Fruit fly (Drosophila melanogaster): ENCODE data around the gene CG14543.

The CG14543 gene

DNA sequence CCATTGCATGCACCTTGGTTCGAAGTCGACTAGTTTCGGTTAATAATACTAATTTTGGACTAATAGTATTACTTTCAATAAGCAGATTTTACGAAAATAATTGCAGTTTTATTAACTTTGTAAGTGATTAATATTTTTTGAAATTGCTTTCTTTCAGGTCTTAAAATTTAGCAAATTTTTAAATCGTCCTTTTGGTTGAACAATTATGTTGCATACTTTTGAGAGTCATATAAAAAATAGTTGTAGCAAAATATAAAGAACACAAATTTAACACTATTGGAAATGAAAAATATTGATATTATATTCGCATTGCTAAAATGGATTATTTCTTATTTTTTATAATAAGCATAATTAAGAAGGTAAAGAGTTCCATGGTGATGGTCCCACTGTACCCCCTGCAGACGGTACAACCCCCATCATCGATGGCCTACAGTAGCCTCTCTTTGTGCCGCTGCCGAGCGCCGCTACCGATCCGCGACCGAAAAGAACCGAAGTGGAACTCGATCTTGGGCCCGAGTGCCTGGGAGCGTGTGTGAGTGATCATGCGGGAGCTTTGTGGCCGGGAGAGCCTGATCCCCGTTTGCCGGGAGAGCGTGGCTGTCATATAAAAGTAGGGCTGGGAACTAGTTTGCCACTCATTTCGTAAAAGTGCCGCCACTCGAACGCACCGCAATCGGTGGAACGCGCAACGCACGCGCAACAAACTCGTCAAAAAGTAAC, 35.1 kb upstream of the CG14543 start (continued):
- TF ChIP-seq Oli (tag; optimal IDR thresholded peaks at IDR 0.05) (peak; percentile 97), CHES-1-like (GFP tag; optimal IDR thresholded peaks at IDR 0.05) (peak; percentile 76), pho (GFP tag; optimal IDR thresholded peaks at IDR 0.05) (peak; percentile 86), CG9215 (GFP tag; IDR thresholded peaks at IDR 0.05) (peak; percentile 89), CG10654 (GFP tag; optimal IDR thresholded peaks at IDR 0.05) (peak; percentile 86), bsh (GFP tag; optimal IDR thresholded peaks at IDR 0.05) (peak; percentile 86 to 93), CG12659 (GFP tag; optimal IDR thresholded peaks at IDR 0.05) (peak; percentile 97), B-H2 (GFP tag; optimal IDR thresholded peaks at IDR 0.05) (peak; percentile 59), Bgb (GFP tag; IDR thresholded peaks at IDR 0.05; ENCODE audit: partially characterized antibody) (0 out of 2 replicates have a peak, but pooled peaks have one; percentile 32), Meics (GFP tag; optimal IDR thresholded peaks at IDR 0.05) (peak; percentile 95), luna (GFP tag; optimal IDR thresholded peaks at IDR 0.05) (peak; percentile 62), sob (GFP tag; IDR thresholded peaks at IDR 0.05) (no peak; the same call in 1 of the 2 replicates), CG8765 (GFP tag; IDR thresholded peaks at IDR 0.05) (no peak; the same call in none of the 2 replicates), CG1647 (GFP tag; optimal IDR thresholded peaks at IDR 0.05) (peak; percentile 59), CG11560 (tag; IDR thresholded peaks at IDR 0.05) (peak; percentile 77; the same call in 2 of the 3 replicates), Myb (GFP tag; optimal IDR thresholded peaks at IDR 0.05) (peak; percentile 63), sima (GFP tag; optimal IDR thresholded peaks at IDR 0.05) (peak; percentile 59), CG8478 (optimal IDR thresholded peaks at IDR 0.05) (no peak), Atf-2 (GFP tag; optimal IDR thresholded peaks at IDR 0.05) (peak; percentile 95), CG8924 (tag; optimal IDR thresholded peaks at IDR 0.05) (peak; percentile 96), Drgx (GFP tag; IDR thresholded peaks at IDR 0.05) (peak; percentile 53; the same call in 1 of the 2 replicates), CG4360 (GFP tag; IDR thresholded peaks at IDR 0.05) (no peak), CG10431 (GFP tag; optimal IDR thresholded peaks at IDR 0.05) (peak; percentile 85), HLH3B (GFP tag; IDR thresholded peaks at IDR 0.05) (peak; percentile 76), esg (GFP tag; conservative IDR thresholded peaks at IDR 0.05) (peak; percentile 90), CG8281 (tag; optimal IDR thresholded peaks at IDR 0.05) (peak; percentile 73), sim (GFP tag; IDR thresholded peaks at IDR 0.05) (peak; percentile 38; the same call in 1 of the 2 replicates), vvl (GFP tag; IDR thresholded peaks at IDR 0.05) (peak; percentile 74), caup (GFP tag; optimal IDR thresholded peaks at IDR 0.05; ENCODE audit: severe bottlenecking) (peak; percentile 82), CG7357 (GFP tag; IDR thresholded peaks at IDR 0.05) (peak; percentile 81), lmd (GFP tag; IDR thresholded peaks at IDR 0.05) (peak; percentile 92), stwl (tag; optimal IDR thresholded peaks at IDR 0.05) (no peak), CG3163 (GFP tag; optimal IDR thresholded peaks at IDR 0.05) (peak; percentile 32), CG6254 (GFP tag; optimal IDR thresholded peaks at IDR 0.05) (peak; percentile 91), bigmax (GFP tag; optimal IDR thresholded peaks at IDR 0.05) (no peak), ERR (GFP tag; optimal IDR thresholded peaks at IDR 0.05) (no peak), slou (GFP tag; optimal IDR thresholded peaks at IDR 0.05) (peak; percentile 84), CG16863 (GFP tag; optimal IDR thresholded peaks at IDR 0.05) (peak; percentile 91), tin (GFP tag; optimal IDR thresholded peaks at IDR 0.05) (peak; percentile 94), CG15696 (tag; optimal IDR thresholded peaks at IDR 0.05) (peak; percentile 96), lab (GFP tag; optimal IDR thresholded peaks at IDR 0.05) (peak; percentile 88), Dip3 (GFP tag; optimal IDR thresholded peaks at IDR 0.05) (peak; percentile 54), scrt (GFP tag; optimal IDR thresholded peaks at IDR 0.05) (peak; percentile 84), Chrac-16 (GFP tag; optimal IDR thresholded peaks at IDR 0.05) (peak; percentile 93), gem (tag; optimal IDR thresholded peaks at IDR 0.05) (peak; percentile 98), sc (optimal IDR thresholded peaks at IDR 0.05) (no peak), sc (GFP tag; optimal IDR thresholded peaks at IDR 0.05) (peak; percentile 97), tgo (GFP tag; IDR thresholded peaks at IDR 0.05) (peak; percentile 87), CG31224 (GFP tag; IDR thresholded peaks at IDR 0.05) (peak; percentile 61), CG6689 (GFP tag; IDR thresholded peaks at IDR 0.05) (peak; percentile 92)
